Fruit fly (Drosophila melanogaster): ENCODE measurements around the gene Rpn3.

The Rpn3 gene

DNA sequence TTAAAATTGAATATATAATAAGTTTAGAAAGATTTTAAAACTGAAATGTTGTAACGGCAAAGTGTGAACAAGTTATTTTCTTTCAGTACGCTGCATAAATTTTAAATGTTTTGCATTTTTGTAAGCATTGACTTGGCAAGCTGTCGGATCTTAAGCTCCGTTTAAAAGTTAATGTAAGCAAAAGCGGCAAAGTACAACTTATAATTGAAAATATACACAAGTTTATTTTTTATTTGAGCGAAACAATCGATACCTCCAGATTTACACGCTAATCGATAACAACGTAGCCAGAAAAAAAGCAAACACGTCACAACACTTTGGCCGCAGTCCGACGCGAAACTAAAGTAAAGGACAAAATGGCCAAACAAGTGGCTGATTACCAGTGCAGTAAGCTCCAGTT is 10.0 kb upstream of the Rpn3 start, which contains the start of gene Catsup (continued):
- TF ChIP-seq CG7271 (tag; optimal IDR thresholded peaks at IDR 0.05) = no peak
- no peak for TF ChIP-seq CG6854 (GFP tag; optimal IDR thresholded peaks at IDR 0.05)
- peak; percentile 85 for TF ChIP-seq Dll (GFP tag; IDR thresholded peaks at IDR 0.05; ENCODE audit: partially characterized antibody)
- no peak for TF ChIP-seq Oli (tag; optimal IDR thresholded peaks at IDR 0.05)
- TF ChIP-seq Doc2 (GFP tag; IDR thresholded peaks at IDR 0.05) = no peak
- TF ChIP-seq insv (GFP tag; optimal IDR thresholded peaks at IDR 0.05) = no peak
- no peak for TF ChIP-seq CG6689 (GFP tag; IDR thresholded peaks at IDR 0.05)
- no peak for TF ChIP-seq CG6813 (GFP tag; optimal IDR thresholded peaks at IDR 0.05)
- no peak for TF ChIP-seq pita (GFP tag; optimal IDR thresholded peaks at IDR 0.05)
- no peak for TF ChIP-seq CG2875 (GFP tag; optimal IDR thresholded peaks at IDR 0.05)
- TF ChIP-seq ara (GFP tag; IDR thresholded peaks at IDR 0.05) = no peak
- 0 out of 2 replicates have a peak, but pooled peaks have one; percentile 18 for TF ChIP-seq ato (GFP tag; IDR thresholded peaks at IDR 0.05; ENCODE audit: partially characterized antibody)
- TF ChIP-seq wek (GFP tag; optimal IDR thresholded peaks at IDR 0.05) = no peak
- no peak for TF ChIP-seq CG17385 (GFP tag; optimal IDR thresholded peaks at IDR 0.05)
- no peak for TF ChIP-seq Spps (tag; optimal IDR thresholded peaks at IDR 0.05)
- TF ChIP-seq CG14667 (GFP tag; IDR thresholded peaks at IDR 0.05) = no peak
- no peak for TF ChIP-seq CG3065 (GFP tag; optimal IDR thresholded peaks at IDR 0.05)
- TF ChIP-seq cad (GFP tag; optimal IDR thresholded peaks at IDR 0.05) = no peak
- TF ChIP-seq bab2 (GFP tag; optimal IDR thresholded peaks at IDR 0.05) = no peak
- no peak for TF ChIP-seq kay (GFP tag; optimal IDR thresholded peaks at IDR 0.05)
- no peak for TF ChIP-seq CG32772 (GFP tag; IDR thresholded peaks at IDR 0.05)
- TF ChIP-seq crp (GFP tag; optimal IDR thresholded peaks at IDR 0.05) = no peak
- TF ChIP-seq onecut (GFP tag; IDR thresholded peaks at IDR 0.05) = no peak
- TF ChIP-seq CG7786 (GFP tag; optimal IDR thresholded peaks at IDR 0.05) = no peak
- no peak for TF ChIP-seq CG14050 (GFP tag; IDR thresholded peaks at IDR 0.05)
- no peak for TF ChIP-seq rib (GFP tag; IDR thresholded peaks at IDR 0.05)
- no peak for TF ChIP-seq CG14441 (GFP tag; IDR thresholded peaks at IDR 0.05)
- TF ChIP-seq CG31388 (GFP tag; optimal IDR thresholded peaks at IDR 0.05) = no peak
- no peak for TF ChIP-seq Optix (GFP tag; IDR thresholded peaks at IDR 0.05)
- TF ChIP-seq sug (tag; optimal IDR thresholded peaks at IDR 0.05) = no peak
- no peak for TF ChIP-seq CG43689 (GFP tag; IDR thresholded peaks at IDR 0.05)
- TF ChIP-seq CG4707 (GFP tag; optimal IDR thresholded peaks at IDR 0.05) = no peak
- TF ChIP-seq ewg (GFP tag; optimal IDR thresholded peaks at IDR 0.05) = no peak
- no peak for TF ChIP-seq CG12219 (GFP tag; optimal IDR thresholded peaks at IDR 0.05)
- TF ChIP-seq HLH54F (GFP tag; optimal IDR thresholded peaks at IDR 0.05) = no peak
- peak; percentile 22 for TF ChIP-seq CG14710 (tag; optimal IDR thresholded peaks at IDR 0.05)
- no peak for TF ChIP-seq gfzf (GFP tag; optimal IDR thresholded peaks at IDR 0.05)
- no peak for TF ChIP-seq CG12744 (GFP tag; optimal IDR thresholded peaks at IDR 0.05)
- no peak for TF ChIP-seq Elba2 (GFP tag; optimal IDR thresholded peaks at IDR 0.05)
- no peak for TF ChIP-seq pho (GFP tag; optimal IDR thresholded peaks at IDR 0.05)
- TF ChIP-seq Ada2b (GFP tag; IDR thresholded peaks at IDR 0.05) = no peak
- TF ChIP-seq bbx (GFP tag; IDR thresholded peaks at IDR 0.05; ENCODE audit: partially characterized antibody) = peak; percentile 61
- no peak for TF ChIP-seq CG15011 (GFP tag; optimal IDR thresholded peaks at IDR 0.05)
- TF ChIP-seq CG3995 (GFP tag; optimal IDR thresholded peaks at IDR 0.05) = no peak
- no peak for TF ChIP-seq Ssrp (tag; optimal IDR thresholded peaks at IDR 0.05)
- no peak for TF ChIP-seq CG12104 (GFP tag; optimal IDR thresholded peaks at IDR 0.05)
- TF ChIP-seq Dek (tag; optimal IDR thresholded peaks at IDR 0.05) = no peak
- no peak for TF ChIP-seq zfh1 (GFP tag; IDR thresholded peaks at IDR 0.05)
- TF ChIP-seq CG10462 (GFP tag; optimal IDR thresholded peaks at IDR 0.05) = no peak
- TF ChIP-seq CG13296 (GFP tag; optimal IDR thresholded peaks at IDR 0.05) = no peak
- no peak for TF ChIP-seq Fer2 (tag; optimal IDR thresholded peaks at IDR 0.05)
- TF ChIP-seq CG2120 (GFP tag; optimal IDR thresholded peaks at IDR 0.05) = no peak
